Fruit fly (Drosophila melanogaster) whole organism, embryonic: ENCODE data around the gene cu.

Source experiments
- Ada2b ChIP-seq: fragments of 200-800 bp; sonication (Bioruptor generic); IDR thresholded peaks from 2 replicates; pipeline ENCODE4 v1.3.6; 2022; ENCODE audit warnings: missing biosample characterization, missing genetic modification characterization
- B-H1 ChIP-seq: fragments of 200-800 bp; sonication (Bioruptor generic); IDR thresholded peaks from 3 replicates; pipeline ENCODE4 v1.3.6; 2022; ENCODE audit warnings: missing biosample characterization, missing genetic modification characterization
- CG12155 ChIP-seq: fragments of 200-800 bp; sonication (Bioruptor generic); optimal IDR thresholded peaks from 3 replicates; lab custom pipeline; 2016; ENCODE audit warnings: missing biosample characterization, missing genetic modification characterization
- CG12391 ChIP-seq: fragments of 200-800 bp; sonication (Bioruptor generic); optimal IDR thresholded peaks from 3 replicates; lab custom pipeline; 2018; ENCODE audit warnings: missing biosample characterization, mild to moderate bottlenecking, missing genetic modification characterization, moderate library complexity
- CG12744 ChIP-seq: fragments of 200-800 bp; sonication (Bioruptor generic); optimal IDR thresholded peaks from 2 replicates; lab custom pipeline; 2016; ENCODE audit warnings: missing biosample characterization, missing genetic modification characterization
- CG13894 ChIP-seq: fragments of 200-800 bp; sonication (Bioruptor generic); optimal IDR thresholded peaks from 3 replicates; lab custom pipeline; 2018; ENCODE audit warnings: missing biosample characterization, mild to moderate bottlenecking, missing genetic modification characterization, moderate library complexity
- CG14441 ChIP-seq: fragments of 200-800 bp; sonication (Bioruptor generic); IDR thresholded peaks from 2 replicates; pipeline ENCODE4 v1.3.6; 2022; ENCODE audit warnings: missing biosample characterization, missing genetic modification characterization
- CG14667 ChIP-seq: fragments of 200-800 bp; sonication (Bioruptor generic); IDR thresholded peaks from 2 replicates; pipeline ENCODE4 v1.3.6; 2022; ENCODE audit warnings: missing biosample characterization, missing genetic modification characterization
- CG15479 ChIP-seq: fragments of 200-800 bp; sonication (Bioruptor generic); optimal IDR thresholded peaks from 3 replicates; lab custom pipeline; 2019; ENCODE audit warnings: missing biosample characterization, mild to moderate bottlenecking, missing genetic modification characterization, moderate library complexity
- CG1603 ChIP-seq: fragments of 200-800 bp; sonication (Bioruptor generic); optimal IDR thresholded peaks from 2 replicates; lab custom pipeline; 2019; ENCODE audit warnings: missing biosample characterization, mild to moderate bottlenecking, missing genetic modification characterization, moderate library complexity
- CG16779 ChIP-seq: fragments of 200-800 bp; sonication (Bioruptor generic); IDR thresholded peaks from 2 replicates; pipeline ENCODE4 v1.3.6; 2022; ENCODE audit warnings: missing biosample characterization, missing genetic modification characterization
- CG17385 ChIP-seq: fragments of 200-800 bp; sonication (Bioruptor generic); optimal IDR thresholded peaks from 3 replicates; lab custom pipeline; 2018; ENCODE audit warnings: missing biosample characterization, mild to moderate bottlenecking, missing genetic modification characterization
- CG18011 ChIP-seq: fragments of 200-800 bp; sonication (Bioruptor generic); optimal IDR thresholded peaks from 2 replicates; lab custom pipeline; 2017; ENCODE audit warnings: missing biosample characterization, missing genetic modification characterization, mild to moderate bottlenecking, moderate library complexity, missing genotype
- CG18619 ChIP-seq: fragments of 200-800 bp; sonication (Bioruptor generic); optimal IDR thresholded peaks from 3 replicates; lab custom pipeline; 2017; ENCODE audit warnings: missing biosample characterization, mild to moderate bottlenecking, missing genetic modification characterization
- CG2199 ChIP-seq: fragments of 200-800 bp; sonication (Bioruptor generic); IDR thresholded peaks from 3 replicates; pipeline ENCODE4 v1.3.6; 2022; ENCODE audit warnings: missing biosample characterization, missing genetic modification characterization
- CG4730 ChIP-seq: fragments of 200-800 bp; sonication (Bioruptor generic); IDR thresholded peaks from 2 replicates; pipeline ENCODE4 v1.3.6; 2022; ENCODE audit warnings: missing biosample characterization, missing genetic modification characterization
- CG7839 ChIP-seq: fragments of 200-800 bp; sonication (Bioruptor generic); optimal IDR thresholded peaks from 3 replicates; lab custom pipeline; 2018; ENCODE audit warnings: missing biosample characterization, mild to moderate bottlenecking, missing genetic modification characterization, moderate library complexity
- CG9215 ChIP-seq: fragments of 200-800 bp; sonication (Bioruptor generic); IDR thresholded peaks from 2 replicates; pipeline ENCODE4 v1.3.6; 2022; ENCODE audit warnings: missing biosample characterization, missing genetic modification characterization
- CG9817 ChIP-seq: fragments of 200-800 bp; sonication (Bioruptor generic); optimal IDR thresholded peaks from 2 replicates; lab custom pipeline; 2018; ENCODE audit warnings: missing biosample characterization, mild to moderate bottlenecking, missing genetic modification characterization, moderate library complexity
- CkIIα-i1 ChIP-seq: fragments of 200-800 bp; sonication (Bioruptor generic); IDR thresholded peaks from 2 replicates; pipeline ENCODE4 v1.3.6; 2022; ENCODE audit warnings: missing biosample characterization, missing genetic modification characterization
- Doc2 ChIP-seq: fragments of 200-800 bp; sonication (Bioruptor generic); IDR thresholded peaks from 2 replicates; pipeline ENCODE4 v1.3.6; 2022; ENCODE audit warnings: missing biosample characterization, missing genetic modification characterization
- Ets97D ChIP-seq: fragments of 200-800 bp; sonication (Bioruptor generic); optimal IDR thresholded peaks from 3 replicates; lab custom pipeline; 2016; ENCODE audit warnings: missing biosample characterization, missing genetic modification characterization
- HHEX ChIP-seq: fragments of 200-800 bp; sonication (Bioruptor generic); optimal IDR thresholded peaks from 3 replicates; lab custom pipeline; 2017; ENCODE audit warnings: missing biosample characterization, mild to moderate bottlenecking, missing genetic modification characterization, missing genetic modification reagents
- Hand ChIP-seq: fragments of 200-800 bp; sonication (Bioruptor generic); optimal IDR thresholded peaks from 2 replicates; lab custom pipeline; 2017; ENCODE audit warnings: mild to moderate bottlenecking, missing biosample characterization, missing genetic modification reagents, missing genetic modification characterization
- Hsf ChIP-seq: fragments of 200-800 bp; sonication (Bioruptor generic); optimal IDR thresholded peaks from 3 replicates; lab custom pipeline; 2016; ENCODE audit warnings: missing biosample characterization, missing genetic modification characterization
- Med ChIP-seq: fragments of 200-800 bp; sonication (Bioruptor generic); peaks from one replicate; lab custom pipeline; 2016; ENCODE audit warnings: missing biosample characterization, missing genetic modification characterization, mild to moderate bottlenecking, inconsistent platforms, moderate library complexity
- Nf-YC ChIP-seq: fragments of 200-800 bp; optimal IDR thresholded peaks from 3 replicates; lab custom pipeline; 2019; ENCODE audit warnings: missing biosample characterization, mild to moderate bottlenecking, missing genetic modification characterization, moderate library complexity
- Sox100B ChIP-seq: fragments of 200-800 bp; sonication (Bioruptor generic); optimal IDR thresholded peaks from 3 replicates; lab custom pipeline; 2018; ENCODE audit warnings: missing biosample characterization, mild to moderate bottlenecking, missing genetic modification characterization
- Sry-β ChIP-seq: fragments of 200-800 bp; sonication (Bioruptor generic); optimal IDR thresholded peaks from 2 replicates; lab custom pipeline; 2018; ENCODE audit warnings: missing biosample characterization, mild to moderate bottlenecking, missing genetic modification characterization, moderate library complexity
- Sry-δ ChIP-seq: fragments of 200-800 bp; sonication (Bioruptor generic); optimal IDR thresholded peaks from 2 replicates; lab custom pipeline; 2016; ENCODE audit warnings: missing biosample characterization, missing genetic modification characterization
- ac ChIP-seq: fragments of 200-800 bp; sonication (Bioruptor generic); optimal IDR thresholded peaks from 3 replicates; lab custom pipeline; 2017; ENCODE audit warnings: missing biosample characterization, mild to moderate bottlenecking, missing genetic modification characterization
- crp ChIP-seq, 2 experiments: fragments of 200-800 bp; sonication (Bioruptor generic); optimal IDR thresholded peaks; 2 replicates in 1 of 2; 3 replicates in 1 of 2; lab custom pipeline; 2017; ENCODE audit warnings: missing biosample characterization in 2 of 2, missing genetic modification characterization in 2 of 2, mild to moderate bottlenecking in 1 of 2, moderate library complexity in 1 of 2
- dm ChIP-seq: fragments of 200-800 bp; sonication (Bioruptor generic); optimal IDR thresholded peaks from 3 replicates; lab custom pipeline; 2016; ENCODE audit warnings: missing biosample characterization, missing genetic modification characterization
- gsb ChIP-seq: fragments of 200-800 bp; sonication (Bioruptor generic); IDR thresholded peaks from 2 replicates; pipeline ENCODE4 v1.3.6; 2022; ENCODE audit warnings: missing biosample characterization, missing genetic modification characterization
- kni ChIP-seq: fragments of 200-800 bp; sonication (Bioruptor generic); optimal IDR thresholded peaks from 3 replicates; lab custom pipeline; 2017; ENCODE audit warnings: mild to moderate bottlenecking, missing biosample characterization, missing genetic modification reagents, missing genetic modification characterization
- lmd ChIP-seq: fragments of 200-800 bp; sonication (Bioruptor generic); IDR thresholded peaks from 2 replicates; pipeline ENCODE4 v1.3.6; 2022; ENCODE audit warnings: missing biosample characterization, missing genetic modification characterization
- luna ChIP-seq: fragments of 200-800 bp; sonication (Bioruptor generic); optimal IDR thresholded peaks from 2 replicates; lab custom pipeline; 2016; ENCODE audit warnings: missing biosample characterization, missing genetic modification characterization
- pho ChIP-seq: fragments of 200-800 bp; sonication (Bioruptor generic); optimal IDR thresholded peaks from 2 replicates; lab custom pipeline; 2016; ENCODE audit warnings: missing biosample characterization, missing genetic modification characterization
- pita ChIP-seq: fragments of 200-800 bp; sonication (Bioruptor generic); optimal IDR thresholded peaks from 2 replicates; lab custom pipeline; 2017; ENCODE audit warnings: missing biosample characterization, mild to moderate bottlenecking, missing genetic modification characterization
- sens ChIP-seq: fragments of 200-800 bp; sonication (Bioruptor generic); peaks from one replicate; lab custom pipeline; 2016; ENCODE audit warnings: missing biosample characterization, missing genetic modification characterization
- sens-2 ChIP-seq: fragments of 200-800 bp; sonication (Bioruptor generic); IDR thresholded peaks from 2 replicates; pipeline ENCODE4 v1.3.6; 2022; ENCODE audit warnings: missing biosample characterization, missing genetic modification characterization
- slou ChIP-seq: fragments of 200-800 bp; sonication (Bioruptor generic); optimal IDR thresholded peaks from 3 replicates; lab custom pipeline; 2016; ENCODE audit warnings: missing biosample characterization, missing genetic modification characterization
- slp2 ChIP-seq: fragments of 200-800 bp; sonication (Bioruptor generic); optimal IDR thresholded peaks from 2 replicates; lab custom pipeline; 2016; ENCODE audit warnings: missing biosample characterization, missing genetic modification characterization
- sob ChIP-seq: fragments of 200-800 bp; sonication (Bioruptor generic); IDR thresholded peaks from 2 replicates; pipeline ENCODE4 v1.3.6; 2022; ENCODE audit warnings: missing biosample characterization, missing genetic modification characterization
- sr ChIP-seq: fragments of 200-800 bp; sonication (Bioruptor generic); IDR thresholded peaks from 3 replicates; pipeline ENCODE4 v1.3.6; 2022; ENCODE audit warnings: missing biosample characterization, missing genetic modification characterization
- stwl ChIP-seq: fragments of 200-800 bp; sonication (Bioruptor generic); optimal IDR thresholded peaks from 3 replicates; lab custom pipeline; 2018; ENCODE audit warnings: missing biosample characterization, mild to moderate bottlenecking, missing genetic modification characterization, moderate library complexity
- sug ChIP-seq: fragments of 200-800 bp; optimal IDR thresholded peaks from 2 replicates; lab custom pipeline; 2019; ENCODE audit warnings: missing biosample characterization, mild to moderate bottlenecking, missing genetic modification characterization, moderate library complexity
- tna ChIP-seq: fragments of 200-800 bp; sonication (Bioruptor generic); IDR thresholded peaks from 2 replicates; pipeline ENCODE4 v1.3.6; 2022; ENCODE audit warnings: missing biosample characterization, missing genetic modification characterization; ENCODE audit not compliant: partially characterized antibody
- ttk ChIP-seq: fragments of 200-800 bp; sonication (Bioruptor generic); IDR thresholded peaks from 2 replicates; pipeline ENCODE4 v2.1.2; 2022; ENCODE audit warnings: missing biosample characterization, missing genetic modification characterization
- yki ChIP-seq: fragments of >200 bp; optimal IDR thresholded peaks from 3 replicates; lab custom pipeline; 2018

The cu gene

dm6 chr3R:11196648-11197388, 574 bp upstream of the cu start (continued):
- peak; percentile 91 for TF ChIP-seq CG16779 (GFP tag; lab: Robert Waterston, UW)
- TF ChIP-seq CG7839 (tag; lab: Kevin White, UChicago): peak; percentile 100
- TF ChIP-seq CG18011 (GFP tag; lab: Kevin White, UChicago): peak; percentile 90
- TF ChIP-seq HHEX (GFP tag; lab: Kevin White, UChicago): peak; percentile 98
- peak; percentile 96 for TF ChIP-seq CG14667 (GFP tag; lab: Robert Waterston, UW)
- peak; percentile 97 for TF ChIP-seq Hand (GFP tag; lab: Kevin White, UChicago)
- TF ChIP-seq Sry-δ (GFP tag; lab: Kevin White, UChicago): peak; percentile 17
- peak; percentile 98 for TF ChIP-seq CG9817 (tag; lab: Kevin White, UChicago)
- peak; percentile 98 for TF ChIP-seq B-H1 (GFP tag; lab: Robert Waterston, UW)
- TF ChIP-seq CG13894 (tag; lab: Kevin White, UChicago): peak; percentile 98
- peak; percentile 99 for TF ChIP-seq CG18619 (GFP tag; lab: Kevin White, UChicago)
- peak; percentile 82 for TF ChIP-seq sens-2 (GFP tag; lab: Robert Waterston, UW)
- TF ChIP-seq CG1603: peak; percentile 61
- TF ChIP-seq pita (GFP tag; lab: Kevin White, UChicago): no peak
- peak; percentile 99 for TF ChIP-seq lmd
- no peak for TF ChIP-seq yki (lab: Kevin White, UChicago)
- peak; percentile 64 for TF ChIP-seq Sry-β (GFP tag; lab: Kevin White, UChicago)
- TF ChIP-seq Ets97D (GFP tag; lab: Kevin White, UChicago): peak; percentile 85
- TF ChIP-seq CG14441 (GFP tag; lab: Robert Waterston, UW): peak; percentile 98
- peak; percentile 52 for TF ChIP-seq luna (GFP tag; lab: Kevin White, UChicago)
- peak; percentile 93 for TF ChIP-seq Doc2
- peak; percentile 96 for TF ChIP-seq CG2199 (GFP tag; lab: Robert Waterston, UW)
- peak; percentile 99 for TF ChIP-seq sob
- TF ChIP-seq CG15479 (GFP tag; lab: Kevin White, UChicago): peak; percentile 18
- TF ChIP-seq CG4730: peak; percentile 97
- TF ChIP-seq CG12744 (GFP tag; lab: Kevin White, UChicago): peak; percentile 63
- TF ChIP-seq CG17385: peak; percentile 96
- TF ChIP-seq slou (GFP tag; lab: Kevin White, UChicago): peak; percentile 98
- no peak for TF ChIP-seq stwl (tag; lab: Kevin White, UChicago)
- TF ChIP-seq Hsf (GFP tag; lab: Kevin White, UChicago): peak; percentile 97
- peak; percentile 99 for TF ChIP-seq CG12391 (tag; lab: Kevin White, UChicago)
- TF ChIP-seq ac (GFP tag; lab: Kevin White, UChicago): peak; percentile 60
- TF ChIP-seq pho (GFP tag; lab: Kevin White, UChicago): peak; percentile 96
- peak; percentile 82 for TF ChIP-seq dm (GFP tag; lab: Kevin White, UChicago)
- peak; percentile 94 for TF ChIP-seq sr
- peak; percentile 98 for TF ChIP-seq ttk
- TF ChIP-seq kni: peak; percentile 92
- TF ChIP-seq slp2 (GFP tag; lab: Kevin White, UChicago): peak; percentile 95
- TF ChIP-seq sens: peak; percentile 97
- peak; percentile 88 for TF ChIP-seq Nf-YC
- peak; percentile 97 for TF ChIP-seq Ada2b (GFP tag; lab: Robert Waterston, UW)
- TF ChIP-seq Sox100B (GFP tag; lab: Kevin White, UChicago): peak; percentile 100
- TF ChIP-seq CG12155: peak; percentile 94
- peak in 1 of 2 experiments; percentile 74 for TF ChIP-seq crp (GFP tag; optimal IDR thresholded peaks at IDR 0.05; lab: Kevin White, UChicago)
- TF ChIP-seq CkIIα-i1: peak; percentile 87
- TF ChIP-seq Med (GFP tag; lab: Kevin White, UChicago): peak; percentile 98
- TF ChIP-seq sug (tag; lab: Kevin White, UChicago): peak; percentile 93
- TF ChIP-seq gsb (GFP tag; lab: Robert Waterston, UW): peak; percentile 96
- TF ChIP-seq tna: no peak
- TF ChIP-seq CG9215 (GFP tag; lab: Robert Waterston, UW): peak; percentile 99
